Fruit fly (Drosophila melanogaster): ENCODE results near the gene Cph.
A peak's percentile ranks its signal among the peaks of the same experiment; 100 is the strongest.

The Cph gene

dm6 chrX:7120168-7120567, 17.4 kb upstream of the Cph start (continued):
- TF ChIP-seq ttk (GFP tag; IDR thresholded peaks at IDR 0.05) (0 out of 2 replicates have a peak, but pooled peaks have one; percentile 28), sima (GFP tag; optimal IDR thresholded peaks at IDR 0.05) (no peak), TFAM (GFP tag; optimal IDR thresholded peaks at IDR 0.05) (no peak), CG4404 (GFP tag; IDR thresholded peaks at IDR 0.05) (0 out of 2 replicates have a peak, but pooled peaks have one; percentile 28), CG10321 (GFP tag; IDR thresholded peaks at IDR 0.05) (no peak), ftz-f1 (GFP tag; optimal IDR thresholded peaks at IDR 0.05) (no peak), CG2712 (tag; optimal IDR thresholded peaks at IDR 0.05) (peak; percentile 2), CG2120 (GFP tag; optimal IDR thresholded peaks at IDR 0.05) (peak; percentile 34), Rx (GFP tag; IDR thresholded peaks at IDR 0.05) (0 out of 2 replicates have a peak, but pooled peaks have one; percentile 18), CG15696 (tag; optimal IDR thresholded peaks at IDR 0.05) (peak; percentile 18), grau (tag; optimal IDR thresholded peaks at IDR 0.05) (peak; percentile 13), CG6791 (GFP tag; IDR thresholded peaks at IDR 0.05; ENCODE audit: partially characterized antibody) (no peak), gem (tag; optimal IDR thresholded peaks at IDR 0.05) (peak; percentile 38), dysf (GFP tag; IDR thresholded peaks at IDR 0.05) (0 out of 3 replicates have a peak, but pooled peaks have one; percentile 18), cas (GFP tag; IDR thresholded peaks at IDR 0.05) (no peak), lab (GFP tag; optimal IDR thresholded peaks at IDR 0.05) (peak; percentile 38), CG10565 (GFP tag; optimal IDR thresholded peaks at IDR 0.05) (no peak), NFAT (GFP tag; IDR thresholded peaks at IDR 0.05) (no peak), eve (GFP tag; optimal IDR thresholded peaks at IDR 0.05) (no peak), CG6765 (GFP tag; optimal IDR thresholded peaks at IDR 0.05) (no peak), Stat92E (GFP tag; optimal IDR thresholded peaks at IDR 0.05) (no peak), CG14050 (GFP tag; IDR thresholded peaks at IDR 0.05) (no peak), tio (GFP tag; optimal IDR thresholded peaks at IDR 0.05) (no peak), CG14441 (GFP tag; IDR thresholded peaks at IDR 0.05) (no peak), sens (GFP tag) (peak; percentile 86), tap (tag; optimal IDR thresholded peaks at IDR 0.05) (no peak), croc (GFP tag; conservative IDR thresholded peaks at IDR 0.05) (no peak), CG2678 (tag; optimal IDR thresholded peaks at IDR 0.05) (peak; percentile 50), jumu (GFP tag; optimal IDR thresholded peaks at IDR 0.05) (no peak), CG8290 (GFP tag; optimal IDR thresholded peaks at IDR 0.05) (no peak), CG8290 (tag; optimal IDR thresholded peaks at IDR 0.05) (peak in 1 of 2 experiments; percentile 39), vvl (GFP tag; IDR thresholded peaks at IDR 0.05) (peak; percentile 47; the same call in 1 of the 2 replicates), bab2 (GFP tag; optimal IDR thresholded peaks at IDR 0.05) (peak; percentile 18), ci (GFP tag; IDR thresholded peaks at IDR 0.05) (no peak), CG31388 (GFP tag; optimal IDR thresholded peaks at IDR 0.05) (no peak), dmrt11E (tag; optimal IDR thresholded peaks at IDR 0.05) (peak; percentile 29), Hand (GFP tag; optimal IDR thresholded peaks at IDR 0.05) (peak; percentile 39), onecut (GFP tag; IDR thresholded peaks at IDR 0.05) (no peak), Med (GFP tag) (peak; percentile 77), Oli (tag; optimal IDR thresholded peaks at IDR 0.05) (peak; percentile 9), CG12236 (GFP tag; optimal IDR thresholded peaks at IDR 0.05) (no peak), stwl (tag; optimal IDR thresholded peaks at IDR 0.05) (no peak), Mad (GFP tag; optimal IDR thresholded peaks at IDR 0.05) (no peak), CG13424 (tag; optimal IDR thresholded peaks at IDR 0.05) (peak; percentile 3), scrt (GFP tag; optimal IDR thresholded peaks at IDR 0.05) (peak; percentile 9), zf30C (GFP tag; optimal IDR thresholded peaks at IDR 0.05) (no peak), CG9727 (GFP tag; optimal IDR thresholded peaks at IDR 0.05) (peak; percentile 22), Hmr (GFP tag; optimal IDR thresholded peaks at IDR 0.05) (peak; percentile 36), CG9817 (tag; optimal IDR thresholded peaks at IDR 0.05) (no peak), nau (GFP tag; optimal IDR thresholded peaks at IDR 0.05) (no peak), Ets65A (GFP tag) (peak; percentile 47), CG30431 (GFP tag; optimal IDR thresholded peaks at IDR 0.05) (no peak)
